Fruit fly (Drosophila melanogaster): ENCODE data around the gene CG42713.

The CG42713 gene

DNA sequence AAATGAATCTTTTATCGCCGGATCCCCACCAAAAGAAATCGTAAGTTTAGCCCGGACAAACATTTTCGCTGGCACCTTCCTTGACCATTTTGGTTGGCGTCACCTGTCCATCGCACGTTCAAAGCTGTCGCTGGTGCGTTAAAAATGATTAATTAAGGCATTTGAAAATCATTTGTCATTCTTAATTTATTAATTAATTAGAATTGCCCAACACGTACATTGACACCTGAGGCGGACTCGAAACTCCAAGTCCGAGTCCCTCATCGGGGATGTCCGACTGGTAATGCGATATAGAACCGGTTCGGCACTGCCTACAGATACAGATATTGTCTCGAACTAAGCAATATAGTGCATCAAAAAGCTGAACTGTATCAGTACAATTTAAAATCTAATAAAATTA is 3.0 kb upstream of the CG42713 start (continued):
- TF ChIP-seq Bgb (GFP tag; IDR thresholded peaks at IDR 0.05; ENCODE audit: partially characterized antibody) (no peak), Deaf1 (tag; optimal IDR thresholded peaks at IDR 0.05) (peak; percentile 10), vvl (GFP tag; IDR thresholded peaks at IDR 0.05) (no peak), ranshi (GFP tag; IDR thresholded peaks at IDR 0.05) (no peak)

DNA sequence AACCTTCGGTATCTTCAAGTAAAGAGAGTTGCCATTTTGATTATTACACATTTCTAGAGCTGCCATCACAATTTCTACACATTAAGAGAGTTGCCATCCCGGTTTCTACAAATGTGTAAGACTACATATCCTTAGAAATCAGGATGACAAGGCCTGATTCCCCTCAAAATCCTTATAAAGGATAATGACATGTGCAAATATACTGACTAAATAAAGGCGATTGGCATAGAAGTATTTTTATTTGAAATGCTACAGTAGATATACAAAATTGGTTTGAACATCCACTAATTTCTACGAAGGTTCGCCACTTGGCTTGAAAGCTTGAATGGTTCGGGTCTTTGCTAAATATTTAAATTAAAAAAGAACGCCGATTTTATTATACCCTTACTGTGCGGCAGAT is 2.5 kb upstream of the CG42713 start:
- peak; percentile 66 for TF ChIP-seq ftz-f1 (GFP tag; optimal IDR thresholded peaks at IDR 0.05)
- TF ChIP-seq E2f2 (GFP tag; IDR thresholded peaks at IDR 0.05), result peak; percentile 78
- TF ChIP-seq Abd-B (GFP tag; optimal IDR thresholded peaks at IDR 0.05), result peak; percentile 19
- no peak for TF ChIP-seq Side (GFP tag; optimal IDR thresholded peaks at IDR 0.05)
- peak; percentile 78 for TF ChIP-seq Ets65A (GFP tag)
- TF ChIP-seq BEAF-32 (GFP tag; optimal IDR thresholded peaks at IDR 0.05), result peak; percentile 21
- TF ChIP-seq CG1603 (tag; optimal IDR thresholded peaks at IDR 0.05), result peak; percentile 3
- TF ChIP-seq CoRest (tag; optimal IDR thresholded peaks at IDR 0.05), result peak; percentile 3
- TF ChIP-seq cad (GFP tag; optimal IDR thresholded peaks at IDR 0.05), result no peak
- peak; percentile 52; the same call in 1 of the 3 replicates for TF ChIP-seq knrl (GFP tag; IDR thresholded peaks at IDR 0.05; ENCODE audit: partially characterized antibody)
- TF ChIP-seq Lhr (GFP tag; optimal IDR thresholded peaks at IDR 0.05), result peak; percentile 52
- peak; percentile 26 for TF ChIP-seq CG15601 (tag; optimal IDR thresholded peaks at IDR 0.05)
- peak; percentile 37 for TF ChIP-seq CG10267 (tag; optimal IDR thresholded peaks at IDR 0.05)
- TF ChIP-seq Blimp-1 (GFP tag; optimal IDR thresholded peaks at IDR 0.05), result no peak
- peak; percentile 51 for TF ChIP-seq Med (GFP tag)
- peak; percentile 6 for TF ChIP-seq Jarid2 (GFP tag; optimal IDR thresholded peaks at IDR 0.05)
- peak in 1 of 2 experiments; percentile 25 for TF ChIP-seq tll (GFP tag; optimal IDR thresholded peaks at IDR 0.05)
- TF ChIP-seq Sry-δ (GFP tag; optimal IDR thresholded peaks at IDR 0.05), result peak; percentile 25
- TF ChIP-seq hkb (optimal IDR thresholded peaks at IDR 0.05), result peak; percentile 75
- TF ChIP-seq hkb (GFP tag; IDR thresholded peaks at IDR 0.05), result no peak
- peak; percentile 27; the same call in 1 of the 2 replicates for TF ChIP-seq amos (GFP tag; IDR thresholded peaks at IDR 0.05; ENCODE audit: partially characterized antibody)
- no peak for TF ChIP-seq CG6654 (GFP tag; optimal IDR thresholded peaks at IDR 0.05)
- TF ChIP-seq chif (GFP tag; optimal IDR thresholded peaks at IDR 0.05), result peak in 1 of 2 experiments; percentile 6
- TF ChIP-seq Trl (optimal IDR thresholded peaks at IDR 0.05), result peak in 1 of 2 experiments; percentile 4
- no peak for TF ChIP-seq Trl (GFP tag; optimal IDR thresholded peaks at IDR 0.05)
- TF ChIP-seq CG2116 (GFP tag; optimal IDR thresholded peaks at IDR 0.05), result peak; percentile 91
- TF ChIP-seq CG7745 (tag; optimal IDR thresholded peaks at IDR 0.05), result no peak
- no peak for TF ChIP-seq CG11560 (tag; IDR thresholded peaks at IDR 0.05)
- TF ChIP-seq Stat92E (GFP tag; optimal IDR thresholded peaks at IDR 0.05), result peak in 1 of 3 experiments; percentile 54
- TF ChIP-seq CG13775 (GFP tag; optimal IDR thresholded peaks at IDR 0.05), result no peak
- TF ChIP-seq Myb (GFP tag; optimal IDR thresholded peaks at IDR 0.05), result peak; percentile 59
- TF ChIP-seq ems (GFP tag; optimal IDR thresholded peaks at IDR 0.05), result no peak
- peak; percentile 43 for TF ChIP-seq stwl (tag; optimal IDR thresholded peaks at IDR 0.05)
- TF ChIP-seq dpn (GFP tag; optimal IDR thresholded peaks at IDR 0.05), result peak in 1 of 2 experiments; percentile 12
- TF ChIP-seq gcm2 (GFP tag; optimal IDR thresholded peaks at IDR 0.05), result no peak
- peak; percentile 52 for TF ChIP-seq phol (tag; optimal IDR thresholded peaks at IDR 0.05)
- peak; percentile 92 for TF ChIP-seq pita (GFP tag; optimal IDR thresholded peaks at IDR 0.05)
- TF ChIP-seq vnd (GFP tag; IDR thresholded peaks at IDR 0.05; ENCODE audit: partially characterized antibody), result no peak
- TF ChIP-seq zen (tag; optimal IDR thresholded peaks at IDR 0.05), result peak; percentile 18
- peak; percentile 21; the same call in 1 of the 3 replicates for TF ChIP-seq CG17361 (GFP tag; IDR thresholded peaks at IDR 0.05)
- peak; percentile 60 for TF ChIP-seq CG3847 (GFP tag; IDR thresholded peaks at IDR 0.05)
- peak; percentile 22 for TF ChIP-seq Xbp1 (GFP tag; optimal IDR thresholded peaks at IDR 0.05)
- peak; percentile 65 for TF ChIP-seq trem (tag; optimal IDR thresholded peaks at IDR 0.05)
- TF ChIP-seq CTCF (GFP tag; optimal IDR thresholded peaks at IDR 0.05), result peak; percentile 81
- peak; percentile 46 for TF ChIP-seq CG11504 (tag; optimal IDR thresholded peaks at IDR 0.05)

Data from whole organism, embryonic.